Worm (Caenorhabditis elegans): ENCODE data around the gene C37C3.1.

- TF ChIP-seq med-1 (GFP tag; optimal IDR thresholded peaks at IDR 0.05; ENCODE audit: insufficient read depth) = no peak
- no peak for TF ChIP-seq tab-1 (GFP tag; IDR thresholded peaks at IDR 0.05)
- no peak for TF ChIP-seq ztf-23 (GFP tag; IDR thresholded peaks at IDR 0.05)
- no peak for TF ChIP-seq T22C8.4 (GFP tag; IDR thresholded peaks at IDR 0.05)
- TF ChIP-seq cog-1 (tag; optimal IDR thresholded peaks at IDR 0.05) = no peak
- no peak for TF ChIP-seq ref-1 (GFP tag; conservative IDR thresholded peaks at IDR 0.05)
Measured at ce11 chrV:7826362-7826761, 31.4 kb upstream of the C37C3.1 start.

All from whole organism, midembryonic.